Worm (Caenorhabditis elegans): ENCODE data around the gene aat-1.
"Not testable (repeated sequence)": the region's sequence is repeated elsewhere in the genome, so short reads cannot be mapped to it uniquely, and the experiment has no call there.

Gene aat-1

DNA sequence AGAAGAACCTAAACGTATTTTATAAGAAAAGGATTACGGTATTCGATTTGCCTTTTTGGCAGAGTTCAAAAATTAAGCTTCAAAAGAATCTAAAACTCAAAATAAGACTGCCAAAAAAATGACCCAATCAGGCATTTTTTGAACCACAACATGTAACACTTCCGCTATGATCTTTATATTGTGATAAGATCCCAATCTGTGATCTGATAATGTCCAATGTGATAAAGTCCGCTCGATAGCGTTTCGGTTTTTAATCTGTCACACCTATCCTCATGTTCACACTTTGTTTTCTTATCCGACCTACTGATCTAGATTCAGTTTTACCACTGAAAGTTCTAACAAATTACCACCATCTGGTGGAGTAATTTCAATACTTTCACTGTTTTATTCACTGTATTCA is 12.6 kb upstream of the aat-1 start:
- TF ChIP-seq lsy-12 (tag; optimal IDR thresholded peaks at IDR 0.05) (no peak), elt-1 (tag; optimal IDR thresholded peaks at IDR 0.05) (peak; percentile 99), nhr-23 (tag; optimal IDR thresholded peaks at IDR 0.05) (peak; percentile 22)

DNA sequence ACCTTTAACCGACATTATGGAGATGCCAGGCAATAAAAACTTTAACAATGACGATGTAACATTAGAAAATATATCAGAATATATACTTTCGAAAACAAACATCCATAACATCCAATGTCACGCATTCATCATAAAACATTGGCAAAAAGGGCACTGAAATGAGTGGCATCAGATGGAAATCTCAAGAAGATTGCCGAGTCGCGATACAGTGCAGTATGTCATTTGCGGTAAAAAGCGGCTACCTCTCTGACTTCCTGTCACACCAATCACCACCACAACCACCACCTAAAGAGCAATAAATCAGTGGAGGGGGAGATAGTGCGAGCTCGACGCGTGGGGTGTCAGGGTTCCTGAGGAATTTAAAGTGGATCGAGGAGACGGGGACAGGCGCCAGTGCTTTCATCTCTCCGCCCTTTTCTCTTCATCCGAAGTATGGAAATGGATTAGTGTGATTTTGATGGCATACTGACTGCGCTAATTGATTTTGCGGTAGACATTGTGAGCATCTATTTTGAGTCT is 11.6 kb upstream of the aat-1 start:
- peak; percentile 92 for TF ChIP-seq elt-1 (tag; optimal IDR thresholded peaks at IDR 0.05)
- no peak for TF ChIP-seq nfya-1 (tag; optimal IDR thresholded peaks at IDR 0.05; ENCODE audit: insufficient read depth)

DNA sequence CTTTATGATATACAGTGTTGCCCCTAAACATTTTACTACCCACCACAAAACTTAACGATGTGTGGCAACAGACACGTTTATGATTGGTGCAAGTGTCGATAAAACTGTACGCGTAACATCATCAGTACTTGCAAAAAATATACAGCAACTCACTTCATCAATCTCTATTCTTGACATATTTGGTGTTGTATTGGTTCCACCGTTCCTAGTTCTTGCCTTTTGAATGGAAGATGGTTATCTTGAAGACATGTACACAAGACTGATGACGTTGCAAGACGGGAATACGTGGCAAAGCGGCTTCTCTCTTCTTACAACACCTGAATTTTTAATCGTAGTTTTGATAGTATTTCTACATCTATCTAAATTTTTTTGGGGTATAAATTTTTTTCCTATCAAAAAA is 9.4 kb upstream of the aat-1 start:
- no peak for TF ChIP-seq nhr-11 (tag; optimal IDR thresholded peaks at IDR 0.05)
- no peak for TF ChIP-seq elt-2 (tag; optimal IDR thresholded peaks at IDR 0.05)
- TF ChIP-seq aly-2 (tag; optimal IDR thresholded peaks at IDR 0.05): no peak
- peak; percentile 92 for TF ChIP-seq elt-1 (tag; optimal IDR thresholded peaks at IDR 0.05)
- peak; percentile 4 for TF ChIP-seq nhr-25 (tag; optimal IDR thresholded peaks at IDR 0.05)
- TF ChIP-seq nhr-67 (tag; optimal IDR thresholded peaks at IDR 0.05): no peak

- TF ChIP-seq sea-2 (GFP tag; optimal IDR thresholded peaks at IDR 0.05) (no peak), elt-1 (tag; optimal IDR thresholded peaks at IDR 0.05) (peak; percentile 93), nhr-25 (tag; optimal IDR thresholded peaks at IDR 0.05) (peak; percentile 55)
Measured at ce11 chrIV:9609095-9609494, 7.6 kb upstream of the aat-1 start.

DNA sequence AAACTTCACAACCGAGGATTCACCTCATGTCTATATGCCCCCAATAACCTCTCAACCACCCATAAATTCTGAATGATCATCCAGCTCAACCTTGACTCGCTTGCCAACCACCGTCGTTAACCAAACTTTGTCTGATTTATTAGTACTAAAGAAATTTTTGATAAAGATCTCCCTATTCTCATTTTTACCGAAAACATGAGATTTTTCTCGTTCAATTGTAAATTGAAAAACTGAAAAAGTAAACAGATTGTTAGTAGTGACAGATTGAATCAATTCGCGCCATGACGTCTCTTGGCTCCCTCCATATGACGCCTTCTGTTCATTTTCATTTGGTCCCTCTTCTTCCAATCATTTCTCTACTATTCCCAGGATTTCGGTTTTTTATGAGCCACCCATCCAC is 6.5 kb upstream of the aat-1 start:
- TF ChIP-seq nhr-77 (tag; optimal IDR thresholded peaks at IDR 0.05) (no peak), elt-1 (tag; optimal IDR thresholded peaks at IDR 0.05) (peak; percentile 98), unc-62 (GFP tag; optimal IDR thresholded peaks at IDR 0.05) (no peak), eor-1 (tag; optimal IDR thresholded peaks at IDR 0.05) (no peak)

ce11 chrIV:9595779-9596406 is 5.6 kb downstream of the aat-1 start, which contains the start of the genes F27C8.3 and F27C8.2:
TSS of gene F27C8.3 (minus strand) at chrIV:9595879.
TSS of gene F27C8.2 (plus strand) at chrIV:9596356.
- not testable (repeated sequence) for TF ChIP-seq fos-1 (tag; optimal IDR thresholded peaks at IDR 0.05); zag-1 (tag; optimal IDR thresholded peaks at IDR 0.05); sea-2 (GFP tag; optimal IDR thresholded peaks at IDR 0.05)

- TF ChIP-seq pqm-1 (tag; optimal IDR thresholded peaks at IDR 0.05) (peak; percentile 56), elt-2 (tag; optimal IDR thresholded peaks at IDR 0.05) (peak; percentile 87), ceh-28 (tag; optimal IDR thresholded peaks at IDR 0.05) (no peak)
Measured at ce11 chrIV:9593456-9593855, 8.0 kb downstream of the aat-1 start, which contains the start of gene spp-18. TSS of gene spp-18 (plus strand) at chrIV:9593712.

DNA sequence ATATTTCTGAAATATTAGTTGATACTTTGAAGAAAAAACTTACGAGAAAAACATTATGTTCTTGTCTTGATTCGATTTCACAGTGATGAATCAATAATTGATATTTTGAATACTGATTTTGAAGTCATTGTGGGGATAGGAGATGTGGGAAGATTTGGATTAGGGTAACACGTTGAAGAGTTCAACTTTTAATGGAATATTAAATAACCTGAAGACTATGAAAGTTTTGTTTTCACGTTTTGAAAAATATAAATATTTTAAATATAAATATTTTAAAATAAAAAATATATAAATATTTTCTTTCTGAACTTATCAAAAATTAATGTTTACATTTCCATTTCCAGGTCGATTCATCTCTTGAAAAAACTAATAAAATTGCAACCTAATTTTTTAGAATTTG is 9.1 kb downstream of the aat-1 start, which contains the start of gene pei-1:
pei-1 (minus strand) TSS at position 101 of the 400 bp plus-strand sequence.
- no peak for TF ChIP-seq pha-4 (tag; optimal IDR thresholded peaks at IDR 0.05)
- TF ChIP-seq fkh-10 (GFP tag; optimal IDR thresholded peaks at IDR 0.05): no peak
- TF ChIP-seq zag-1 (tag; optimal IDR thresholded peaks at IDR 0.05): no peak
- TF ChIP-seq ZK546.5 (tag; optimal IDR thresholded peaks at IDR 0.05): no peak

ce11 chrIV:9588784-9589457 is 12.6 kb downstream of the aat-1 start, which contains the start of gene trcs-1:
TSS of gene trcs-1 (minus strand) at chrIV:9588834.
- TF ChIP-seq lin-15B (tag; optimal IDR thresholded peaks at IDR 0.05): no peak
- no peak for TF ChIP-seq ztf-4 (tag; optimal IDR thresholded peaks at IDR 0.05)
- no peak for TF ChIP-seq ceh-28 (tag; optimal IDR thresholded peaks at IDR 0.05)
- TF ChIP-seq nhr-77 (tag; optimal IDR thresholded peaks at IDR 0.05): no peak
- TF ChIP-seq nhr-43 (tag; optimal IDR thresholded peaks at IDR 0.05; ENCODE audit: poor library complexity, severe bottlenecking): no peak
- TF ChIP-seq fos-1 (tag; optimal IDR thresholded peaks at IDR 0.05): no peak
- no peak for TF ChIP-seq mml-1 (tag; optimal IDR thresholded peaks at IDR 0.05)
- TF ChIP-seq nhr-28 (tag; optimal IDR thresholded peaks at IDR 0.05): no peak
- TF ChIP-seq ceh-16 (tag; optimal IDR thresholded peaks at IDR 0.05): no peak
- TF ChIP-seq unc-39 (tag; optimal IDR thresholded peaks at IDR 0.05): no peak
- TF ChIP-seq daf-12 (tag; optimal IDR thresholded peaks at IDR 0.05): no peak
- TF ChIP-seq lin-39 (tag; optimal IDR thresholded peaks at IDR 0.05): no peak
- TF ChIP-seq aly-2 (tag; optimal IDR thresholded peaks at IDR 0.05): no peak
- no peak for TF ChIP-seq fkh-2 (tag; optimal IDR thresholded peaks at IDR 0.05)
- no peak for TF ChIP-seq nfya-1 (tag; optimal IDR thresholded peaks at IDR 0.05; ENCODE audit: insufficient read depth)
- TF ChIP-seq nhr-76 (tag; optimal IDR thresholded peaks at IDR 0.05): no peak
- no peak for TF ChIP-seq tbx-2 (tag; optimal IDR thresholded peaks at IDR 0.05)
- no peak for TF ChIP-seq ZK546.5 (tag; optimal IDR thresholded peaks at IDR 0.05)
- TF ChIP-seq snpc-4 (tag; optimal IDR thresholded peaks at IDR 0.05): no peak
